Worm (Caenorhabditis elegans): ENCODE measurements around the gene F39F10.5.
A peak's percentile ranks its signal among the peaks of the same experiment; 100 is the strongest.

F39F10.5 gene

DNA sequence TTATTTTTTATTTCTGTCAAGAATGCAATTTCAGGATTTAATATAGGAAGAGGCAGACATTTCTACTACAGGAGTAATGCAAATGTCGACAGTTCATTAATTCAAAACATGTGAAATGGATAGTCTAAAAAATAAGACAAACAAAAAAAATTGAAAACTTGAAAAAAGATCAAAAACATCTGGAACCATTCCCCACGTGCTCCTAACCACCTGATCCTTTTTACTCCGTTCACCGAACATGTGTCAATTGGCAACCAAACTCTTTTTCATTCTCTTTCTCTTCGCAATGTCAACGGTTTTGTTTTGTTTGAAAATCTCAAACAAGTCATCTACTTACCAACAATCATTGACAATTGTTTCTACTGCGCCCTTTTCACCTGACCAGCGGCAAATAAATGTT, 44.4 kb upstream of the F39F10.5 start:
- TF ChIP-seq lsy-2 (tag; optimal IDR thresholded peaks at IDR 0.05) (no peak), mls-2 (tag; optimal IDR thresholded peaks at IDR 0.05) (no peak), ham-2 (GFP tag; optimal IDR thresholded peaks at IDR 0.05) (no peak), lin-32 (GFP tag; optimal IDR thresholded peaks at IDR 0.05) (no peak), ces-1 (GFP tag; optimal IDR thresholded peaks at IDR 0.05) (no peak)

DNA sequence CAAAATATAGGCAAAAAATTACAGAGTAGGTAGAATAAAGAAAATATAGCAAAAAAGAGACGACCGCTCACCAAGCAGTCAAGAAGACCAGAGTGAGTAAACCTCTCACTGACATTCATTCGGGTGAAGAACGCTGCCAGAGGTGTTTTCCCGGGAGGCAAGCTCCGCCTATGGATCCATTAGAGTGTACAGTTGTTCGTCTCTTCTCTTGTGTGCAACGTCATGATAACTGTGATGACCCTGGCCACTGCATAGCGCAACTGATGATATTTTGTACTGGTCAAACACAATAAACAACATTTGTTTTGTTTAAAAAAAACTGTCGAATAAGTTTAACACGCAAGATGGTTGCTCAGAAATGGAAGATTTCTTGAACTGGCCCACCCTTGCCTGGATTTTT, 39.3 kb upstream of the F39F10.5 start, which contains the start of gene F52G3.8:
Gene F52G3.8, minus strand, starts transcription at position 101 of the 400 bp plus-strand sequence.
- TF ChIP-seq ceh-83 (GFP tag; optimal IDR thresholded peaks at IDR 0.05) (no peak), nhr-237 (tag; optimal IDR thresholded peaks at IDR 0.05) (no peak), lsy-2 (tag; optimal IDR thresholded peaks at IDR 0.05) (no peak), flh-1 (GFP tag; optimal IDR thresholded peaks at IDR 0.05) (no peak), nhr-28 (tag; optimal IDR thresholded peaks at IDR 0.05) (no peak), ceh-43 (GFP tag; optimal IDR thresholded peaks at IDR 0.05) (no peak), blmp-1 (tag; optimal IDR thresholded peaks at IDR 0.05) (no peak), elt-3 (tag; optimal IDR thresholded peaks at IDR 0.05) (no peak), zip-8 (tag; optimal IDR thresholded peaks at IDR 0.05) (no peak), bed-3 (GFP tag; optimal IDR thresholded peaks at IDR 0.05) (no peak), unc-120 (tag; optimal IDR thresholded peaks at IDR 0.05; ENCODE audit: poor library complexity, severe bottlenecking) (no peak), nhr-2 (tag; optimal IDR thresholded peaks at IDR 0.05) (no peak)

DNA sequence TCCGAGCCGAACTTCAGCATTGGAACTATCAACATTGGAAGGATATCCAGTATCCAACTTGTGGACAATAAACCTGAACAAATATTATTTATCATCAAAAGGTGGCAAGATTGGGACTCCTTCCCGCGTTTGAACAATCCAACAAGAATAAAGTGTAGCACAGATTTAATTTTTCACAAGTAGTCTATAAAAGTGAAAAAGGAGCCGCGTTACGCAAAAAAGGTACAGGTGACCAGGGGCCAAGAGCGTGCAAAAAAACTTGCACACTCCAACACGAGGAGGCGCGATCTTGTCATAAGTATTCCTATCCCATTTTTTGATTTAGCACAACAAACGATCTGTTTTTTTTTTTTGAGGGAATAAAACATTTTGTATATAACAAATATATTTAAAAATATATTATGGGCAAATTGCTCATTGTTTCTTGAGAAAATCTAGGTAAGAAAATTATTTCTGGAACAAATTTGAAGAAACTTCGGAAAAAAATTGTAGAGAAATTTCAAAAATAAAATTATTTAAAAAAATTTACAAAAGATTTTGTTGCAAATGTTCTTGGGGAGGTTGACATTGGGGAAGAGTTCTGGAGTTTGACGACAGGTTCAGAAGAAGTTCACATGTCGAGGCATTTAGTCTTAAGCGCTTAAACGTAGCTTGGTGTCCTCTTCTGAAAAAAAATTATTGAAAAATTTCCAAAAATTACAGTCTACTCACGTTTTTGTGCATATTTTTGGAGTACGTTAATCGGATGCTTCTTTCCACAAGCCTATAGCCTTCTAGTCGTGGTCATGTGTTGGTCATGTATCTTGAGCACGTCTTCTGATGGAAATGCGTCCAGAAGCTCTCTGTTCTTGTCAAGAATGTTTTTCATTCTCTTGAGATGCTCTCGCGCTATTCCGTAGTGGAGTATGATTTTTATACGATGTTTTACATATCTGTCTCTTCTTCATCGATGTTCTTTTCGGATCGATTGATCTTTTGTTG, 30.7 kb upstream of the F39F10.5 start:
- TF ChIP-seq cnd-1 (tag; optimal IDR thresholded peaks at IDR 0.05) (peak; percentile 26), elt-1 (tag; optimal IDR thresholded peaks at IDR 0.05; ENCODE audit: borderline replicate concordance, insufficient read depth) (no peak), bed-3 (GFP tag; optimal IDR thresholded peaks at IDR 0.05) (peak; percentile 49), unc-39 (tag; optimal IDR thresholded peaks at IDR 0.05) (no peak), mls-2 (tag; optimal IDR thresholded peaks at IDR 0.05) (peak; percentile 30), sptf-1 (tag; optimal IDR thresholded peaks at IDR 0.05) (peak; percentile 57), mab-5 (tag; optimal IDR thresholded peaks at IDR 0.05) (no peak), sem-2 (GFP tag; optimal IDR thresholded peaks at IDR 0.05) (peak; percentile 0), flh-1 (GFP tag; optimal IDR thresholded peaks at IDR 0.05) (peak; percentile 37), ceh-83 (GFP tag; optimal IDR thresholded peaks at IDR 0.05) (peak; percentile 62), blmp-1 (tag; optimal IDR thresholded peaks at IDR 0.05) (no peak), nhr-28 (tag; optimal IDR thresholded peaks at IDR 0.05) (no peak), ces-1 (GFP tag; optimal IDR thresholded peaks at IDR 0.05) (peak; percentile 42), ceh-39 (tag; optimal IDR thresholded peaks at IDR 0.05) (peak; percentile 51), drap-1 (GFP tag; optimal IDR thresholded peaks at IDR 0.05) (peak; percentile 32), ztf-11 (tag; optimal IDR thresholded peaks at IDR 0.05) (no peak)

DNA sequence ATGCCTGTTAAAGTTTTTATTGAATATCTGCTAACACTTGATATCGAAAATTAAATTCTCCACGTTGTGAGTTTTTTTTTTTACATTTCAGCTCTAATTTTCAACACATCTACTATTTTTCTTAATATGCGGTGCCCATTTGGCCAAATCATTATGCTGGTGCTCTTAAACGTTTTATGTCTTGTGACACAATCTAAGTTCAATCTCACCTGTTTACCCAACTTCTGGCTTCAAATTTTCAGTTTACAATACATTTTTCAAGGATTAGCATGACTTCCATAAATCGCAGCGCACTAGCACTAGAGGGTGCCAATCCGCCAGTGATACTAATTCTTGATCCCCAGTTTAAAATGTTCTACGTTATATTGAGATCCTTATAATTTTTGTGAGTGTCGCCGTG, 28.7 kb upstream of the F39F10.5 start:
- TF ChIP-seq ztf-11 (tag; optimal IDR thresholded peaks at IDR 0.05) = no peak

DNA sequence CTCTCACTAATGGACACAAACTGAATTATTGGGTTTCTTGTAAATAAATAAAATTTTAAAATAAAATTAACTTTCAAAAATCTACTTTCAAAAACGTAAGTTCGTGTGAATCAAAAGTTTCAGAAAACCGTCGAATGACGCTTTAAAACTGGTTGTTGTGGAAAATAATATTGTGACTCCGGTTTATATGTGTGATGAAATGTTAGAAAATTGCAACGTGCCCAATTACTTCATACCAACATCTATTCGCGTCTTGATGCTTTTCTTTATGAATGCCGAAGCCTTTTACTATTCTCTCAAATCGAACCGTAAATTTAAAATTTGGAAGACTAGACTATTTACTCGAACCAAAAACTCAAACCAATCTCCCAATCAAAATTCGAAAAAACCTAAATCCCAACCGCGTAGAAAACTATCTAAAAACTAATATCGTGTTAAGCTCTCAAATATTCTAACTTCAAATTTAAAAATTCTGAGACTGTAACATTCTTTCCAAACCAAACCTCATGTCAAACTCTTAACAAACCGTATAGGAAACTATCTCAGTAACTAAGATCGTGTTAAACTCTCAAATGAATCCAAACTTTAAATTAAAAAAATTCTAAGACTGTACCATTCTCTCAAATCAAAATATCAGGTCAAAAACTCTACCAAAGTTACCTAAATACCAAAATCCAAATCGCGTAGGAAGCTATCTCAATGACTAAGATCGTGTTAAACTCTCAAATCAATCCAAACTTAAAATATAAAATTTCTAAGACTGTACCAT, 17.9 kb upstream of the F39F10.5 start:
- peak; percentile 27 for TF ChIP-seq mep-1 (tag; optimal IDR thresholded peaks at IDR 0.05)
- TF ChIP-seq pha-4 (tag; optimal IDR thresholded peaks at IDR 0.05) = peak; percentile 12
- TF ChIP-seq ceh-39 (tag; optimal IDR thresholded peaks at IDR 0.05) = no peak

DNA sequence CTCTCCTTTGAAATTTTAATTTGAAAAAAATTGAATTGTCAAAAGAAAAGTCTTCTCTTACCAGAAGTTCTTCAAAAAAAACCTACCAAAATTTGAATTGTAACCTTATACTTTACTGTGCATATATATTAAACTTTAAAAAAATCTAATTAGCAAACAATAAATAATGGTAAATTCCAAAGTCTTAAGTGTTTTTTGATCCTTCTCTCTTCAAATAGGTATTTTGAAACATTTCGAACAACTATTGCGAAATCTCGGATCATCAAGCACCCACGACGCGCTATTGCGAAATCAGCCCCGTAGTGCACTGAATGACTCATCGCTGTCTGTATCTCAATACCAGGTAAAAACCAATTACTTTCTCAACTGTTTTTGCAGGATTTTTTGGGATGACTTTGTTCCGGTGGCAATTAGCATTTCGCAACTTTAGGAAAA, 17.1 kb upstream of the F39F10.5 start:
- no peak for TF ChIP-seq elt-1 (tag; optimal IDR thresholded peaks at IDR 0.05; ENCODE audit: borderline replicate concordance, insufficient read depth)
- TF ChIP-seq bed-3 (GFP tag; optimal IDR thresholded peaks at IDR 0.05) = no peak
- no peak for TF ChIP-seq ham-2 (GFP tag; optimal IDR thresholded peaks at IDR 0.05)
- TF ChIP-seq flh-1 (GFP tag; optimal IDR thresholded peaks at IDR 0.05) = no peak
- TF ChIP-seq ceh-43 (GFP tag; optimal IDR thresholded peaks at IDR 0.05) = no peak
- peak; percentile 13 for TF ChIP-seq ces-1 (GFP tag; optimal IDR thresholded peaks at IDR 0.05)
- TF ChIP-seq elt-3 (tag; optimal IDR thresholded peaks at IDR 0.05) = no peak
- no peak for TF ChIP-seq drap-1 (GFP tag; optimal IDR thresholded peaks at IDR 0.05)
- TF ChIP-seq snpc-4 (tag; optimal IDR thresholded peaks at IDR 0.05) = no peak
- TF ChIP-seq nhr-237 (tag; optimal IDR thresholded peaks at IDR 0.05) = peak; percentile 52
- peak; percentile 43 for TF ChIP-seq nhr-2 (tag; optimal IDR thresholded peaks at IDR 0.05)
- no peak for TF ChIP-seq blmp-1 (tag; optimal IDR thresholded peaks at IDR 0.05)
- no peak for TF ChIP-seq hlh-1 (tag; optimal IDR thresholded peaks at IDR 0.05)
- no peak for TF ChIP-seq pha-4 (tag; optimal IDR thresholded peaks at IDR 0.05)
